Fruit fly (Drosophila melanogaster) whole organism, embryonic: ENCODE measurements around the gene Muc14A.

ENCODE experiments used
- CG9727 ChIP-seq: fragments of 200-800 bp; sonication (Bioruptor generic); optimal IDR thresholded peaks from 3 replicates; lab custom pipeline; 2017; ENCODE audit warnings: missing biosample characterization, mild to moderate bottlenecking, missing genetic modification characterization
- CG9876 ChIP-seq: fragments of 200-800 bp; sonication (Bioruptor generic); optimal IDR thresholded peaks from 2 replicates; lab custom pipeline; 2016; ENCODE audit warnings: missing biosample characterization, missing genetic modification characterization
- CTCF ChIP-seq: fragments of 200-800 bp; sonication (Bioruptor generic); optimal IDR thresholded peaks from 2 replicates; lab custom pipeline; 2017; ENCODE audit warnings: missing biosample characterization, mild to moderate bottlenecking, missing genetic modification characterization, moderate library complexity
- Deaf1 ChIP-seq: fragments of 200-800 bp; optimal IDR thresholded peaks from 3 replicates; lab custom pipeline; 2019; ENCODE audit warnings: missing biosample characterization, mild to moderate bottlenecking, missing genetic modification characterization, moderate library complexity
- amos ChIP-seq: fragments of 200-800 bp; sonication (Bioruptor generic); IDR thresholded peaks from 2 replicates; pipeline ENCODE4 v1.3.6; 2022; ENCODE audit warnings: missing biosample characterization, missing genetic modification characterization; ENCODE audit not compliant: partially characterized antibody
- usp ChIP-seq: fragments of >200 bp; optimal IDR thresholded peaks from 2 replicates; lab custom pipeline; 2017; ENCODE audit warnings: missing biosample characterization, missing genetic modification characterization

dm6 chrX:16082932-16083331 is 74.0 kb downstream of the Muc14A start, which contains the start of gene CG8958:
- TF ChIP-seq amos (GFP tag; lab: Robert Waterston, UW) = no peak
- TF ChIP-seq CG9727 (GFP tag; lab: Kevin White, UChicago) = no peak
- no peak for TF ChIP-seq CTCF (GFP tag; lab: Kevin White, UChicago)
- TF ChIP-seq Deaf1 (tag; lab: Kevin White, UChicago) = no peak
- no peak for TF ChIP-seq CG9876 (GFP tag; lab: Kevin White, UChicago)
- no peak for TF ChIP-seq usp (GFP tag; lab: Kevin White, UChicago)
